Fruit fly (Drosophila melanogaster): ENCODE results near the gene CG42272.

CG42272 gene

dm6 chr3L:5774782-5775181, 28.1 kb upstream of the CG42272 start:
- TF ChIP-seq Dfd (GFP tag; optimal IDR thresholded peaks at IDR 0.05) (no peak), foxo (GFP tag; optimal IDR thresholded peaks at IDR 0.05) (no peak), dmrt93B (GFP tag; optimal IDR thresholded peaks at IDR 0.05) (no peak), Rel (GFP tag; optimal IDR thresholded peaks at IDR 0.05) (no peak), Rel (tag; optimal IDR thresholded peaks at IDR 0.05) (peak; percentile 35), Myc (optimal IDR thresholded peaks at IDR 0.05) (no peak), dsf (GFP tag; optimal IDR thresholded peaks at IDR 0.05; ENCODE audit: borderline replicate concordance) (no peak), OdsH (GFP tag; optimal IDR thresholded peaks at IDR 0.05) (no peak), fru (GFP tag; optimal IDR thresholded peaks at IDR 0.05) (no peak)

dm6 chr3L:5777114-5777513, 25.7 kb upstream of the CG42272 start, which contains the start of gene vito:
Gene vito (minus strand): TSS chr3L:5777333.
- TF ChIP-seq h (GFP tag; optimal IDR thresholded peaks at IDR 0.05) = no peak
- TF ChIP-seq psq (GFP tag; optimal IDR thresholded peaks at IDR 0.05) = no peak
- TF ChIP-seq usp (GFP tag; optimal IDR thresholded peaks at IDR 0.05) = no peak
- no peak for TF ChIP-seq HLH106 (tag; optimal IDR thresholded peaks at IDR 0.05)
- no peak for TF ChIP-seq pan (optimal IDR thresholded peaks at IDR 0.05)
- TF ChIP-seq jim (GFP tag; optimal IDR thresholded peaks at IDR 0.05) = no peak
- no peak for TF ChIP-seq brk (GFP tag; optimal IDR thresholded peaks at IDR 0.05)
- no peak for TF ChIP-seq CG9705 (GFP tag; optimal IDR thresholded peaks at IDR 0.05)
- no peak for TF ChIP-seq rgr (GFP tag; optimal IDR thresholded peaks at IDR 0.05)
- TF ChIP-seq sv (GFP tag; optimal IDR thresholded peaks at IDR 0.05) = no peak
- no peak for TF ChIP-seq Sp1 (GFP tag; optimal IDR thresholded peaks at IDR 0.05)
- no peak for TF ChIP-seq Hr83 (GFP tag; optimal IDR thresholded peaks at IDR 0.05; ENCODE audit: poor library complexity, severe bottlenecking)
- no peak for TF ChIP-seq GATAd (GFP tag; optimal IDR thresholded peaks at IDR 0.05)

dm6 chr3L:5779476-5780401, 23.1 kb upstream of the CG42272 start, which contains the start of the genes Myt1, PGRP-LD and Pmi:
Gene Myt1 (minus strand): TSS chr3L:5779591.
Gene PGRP-LD (plus strand): TSS chr3L:5780051.
Gene Pmi (plus strand): TSS chr3L:5780051.
- TF ChIP-seq Dif (GFP tag; optimal IDR thresholded peaks at IDR 0.05; ENCODE audit: partially characterized antibody) = no peak
- no peak for TF ChIP-seq sage (GFP tag; optimal IDR thresholded peaks at IDR 0.05)
- peak; percentile 8 for TF ChIP-seq Myc (optimal IDR thresholded peaks at IDR 0.05)
- no peak for TF ChIP-seq fru (GFP tag; optimal IDR thresholded peaks at IDR 0.05)
- TF ChIP-seq lola (GFP tag; optimal IDR thresholded peaks at IDR 0.05) = no peak
- no peak for TF ChIP-seq HLH106 (tag; optimal IDR thresholded peaks at IDR 0.05)
- TF ChIP-seq psq (GFP tag; optimal IDR thresholded peaks at IDR 0.05) = peak; percentile 4
- peak; percentile 1 for TF ChIP-seq ey (GFP tag; optimal IDR thresholded peaks at IDR 0.05)
- no peak for TF ChIP-seq N (GFP tag; optimal IDR thresholded peaks at IDR 0.05)
- no peak for TF ChIP-seq pan (optimal IDR thresholded peaks at IDR 0.05)
- no peak for TF ChIP-seq Mio (GFP tag; optimal IDR thresholded peaks at IDR 0.05)

dm6 chr3L:5785237-5786062, 17.4 kb upstream of the CG42272 start:
- TF ChIP-seq Sp1 (GFP tag; optimal IDR thresholded peaks at IDR 0.05) (no peak), Abd-B (GFP tag; optimal IDR thresholded peaks at IDR 0.05) (no peak), Rel (GFP tag; optimal IDR thresholded peaks at IDR 0.05) (no peak), Rel (tag; optimal IDR thresholded peaks at IDR 0.05) (peak; percentile 2)

dm6 chr3L:5786604-5787003, 16.2 kb upstream of the CG42272 start, which contains the start of gene Cralbp:
Gene Cralbp (minus strand): TSS chr3L:5786718.
- no peak for TF ChIP-seq GATAd (GFP tag; optimal IDR thresholded peaks at IDR 0.05)
- TF ChIP-seq Sp1 (GFP tag; optimal IDR thresholded peaks at IDR 0.05) = no peak
- TF ChIP-seq CG32264 (GFP tag; optimal IDR thresholded peaks at IDR 0.05) = no peak
- no peak for TF ChIP-seq sage (GFP tag; optimal IDR thresholded peaks at IDR 0.05)
- TF ChIP-seq HLH106 (tag; optimal IDR thresholded peaks at IDR 0.05) = no peak
- no peak for TF ChIP-seq foxo (GFP tag; optimal IDR thresholded peaks at IDR 0.05)
- TF ChIP-seq Vsx2 (GFP tag; optimal IDR thresholded peaks at IDR 0.05; ENCODE audit: partially characterized antibody) = no peak
- no peak for TF ChIP-seq dsf (GFP tag; optimal IDR thresholded peaks at IDR 0.05; ENCODE audit: borderline replicate concordance)
- no peak for TF ChIP-seq brk (GFP tag; optimal IDR thresholded peaks at IDR 0.05)
- TF ChIP-seq Jra (GFP tag; optimal IDR thresholded peaks at IDR 0.05) = no peak
- no peak for TF ChIP-seq tai (GFP tag; optimal IDR thresholded peaks at IDR 0.05)
